Fruit fly (Drosophila melanogaster) whole organism, pupa: ENCODE measurements around the gene glob1.
"Not testable (repeated sequence)": the region's sequence is repeated elsewhere in the genome, so short reads cannot be mapped to it uniquely, and the experiment has no call there.

Source experiments
- CG10348 ChIP-seq: fragments of 200-800 bp; sonication (Bioruptor generic); IDR thresholded peaks from 2 replicates; pipeline ENCODE4 v1.3.6; 2022; ENCODE audit warnings: missing biosample characterization, missing genetic modification characterization
- CG12605 ChIP-seq: fragments of 200-800 bp; sonication (Bioruptor generic); IDR thresholded peaks from 2 replicates; pipeline ENCODE4 v1.3.6; 2022; ENCODE audit warnings: missing biosample characterization, missing genetic modification characterization
- CG13204 ChIP-seq: fragments of 200-800 bp; sonication (Bioruptor generic); optimal IDR thresholded peaks from 2 replicates; lab custom pipeline; 2018; ENCODE audit warnings: missing biosample characterization, mild to moderate bottlenecking, missing genetic modification characterization, moderate library complexity
- CG14655 ChIP-seq: fragments of 200-800 bp; sonication (Bioruptor generic); optimal IDR thresholded peaks from 3 replicates; lab custom pipeline; 2017; ENCODE audit warnings: mild to moderate bottlenecking, missing biosample characterization, missing genetic modification reagents, missing genetic modification characterization
- CG17806 ChIP-seq: fragments of 200-800 bp; sonication (Bioruptor generic); optimal IDR thresholded peaks from 2 replicates; lab custom pipeline; 2018; ENCODE audit warnings: missing biosample characterization, mild to moderate bottlenecking, missing genetic modification characterization, moderate library complexity
- CG32121 ChIP-seq: fragments of 200-800 bp; sonication (Bioruptor generic); IDR thresholded peaks from 2 replicates; pipeline ENCODE4 v1.3.6; 2022; ENCODE audit warnings: missing biosample characterization, missing genetic modification characterization
- CG34367 ChIP-seq: fragments of 200-800 bp; sonication (Bioruptor generic); optimal IDR thresholded peaks from 2 replicates; lab custom pipeline; 2018; ENCODE audit warnings: missing biosample characterization, mild to moderate bottlenecking, missing genetic modification characterization
- CG4496 ChIP-seq: fragments of 200-800 bp; sonication (Bioruptor generic); IDR thresholded peaks from 3 replicates; pipeline ENCODE4 v1.3.6; 2022; ENCODE audit warnings: missing biosample characterization, missing genetic modification characterization
- CG9948 ChIP-seq: fragments of 200-800 bp; sonication (Bioruptor generic); optimal IDR thresholded peaks from 2 replicates; lab custom pipeline; 2018; ENCODE audit warnings: missing biosample characterization, mild to moderate bottlenecking, missing genetic modification characterization, moderate library complexity
- D1 ChIP-seq: fragments of 200-800 bp; sonication (Bioruptor generic); optimal IDR thresholded peaks from 2 replicates; lab custom pipeline; 2018; ENCODE audit warnings: missing biosample characterization, mild to moderate bottlenecking, missing genetic modification characterization, moderate library complexity
- Ets98B ChIP-seq: fragments of 200-800 bp; sonication (Bioruptor generic); IDR thresholded peaks from 2 replicates; pipeline ENCODE4 v1.3.6; 2022; ENCODE audit warnings: missing biosample characterization, missing genetic modification characterization
- Pif1A ChIP-seq: fragments of 200-800 bp; sonication (Bioruptor generic); optimal IDR thresholded peaks from 3 replicates; lab custom pipeline; 2016; ENCODE audit warnings: missing biosample characterization, missing genetic modification characterization
- rn ChIP-seq: fragments of 200-800 bp; sonication (Bioruptor generic); IDR thresholded peaks from 2 replicates; pipeline ENCODE4 v1.3.6; 2022; ENCODE audit warnings: missing biosample characterization, missing genetic modification characterization

DNA sequence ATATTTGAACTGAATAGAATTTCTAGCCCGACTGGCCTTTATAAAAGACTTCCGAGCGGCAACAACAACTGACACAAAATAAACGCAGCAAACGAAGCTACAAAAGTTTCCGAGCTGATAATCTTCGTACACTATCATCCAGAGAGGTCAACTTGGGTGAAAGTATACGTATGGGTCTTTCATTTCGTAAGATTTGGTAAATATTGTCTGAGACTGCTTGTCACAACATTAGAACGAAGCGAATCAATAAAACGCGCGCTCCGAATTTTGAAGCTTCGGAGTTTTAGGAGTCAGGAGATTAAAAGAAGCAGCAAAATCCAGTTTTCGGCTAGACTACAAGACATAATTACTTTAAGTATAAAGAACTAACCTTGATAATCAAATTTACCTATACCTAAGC, at the start of gene glob1:
- not testable (repeated sequence) for TF ChIP-seq CG34367; D1 (tag; lab: Kevin White, UChicago); CG17806 (tag; lab: Kevin White, UChicago); CG14655 (GFP tag; lab: Kevin White, UChicago); CG32121 (GFP tag; lab: Robert Waterston, UW); CG10348; Pif1A (GFP tag; lab: Kevin White, UChicago); CG4496 (GFP tag; lab: Robert Waterston, UW); rn (GFP tag; lab: Robert Waterston, UW); CG9948 (tag; lab: Kevin White, UChicago); CG13204 (GFP tag; lab: Kevin White, UChicago); CG12605; Ets98B (GFP tag; lab: Robert Waterston, UW)
